Fruit fly (Drosophila melanogaster) whole organism: ENCODE results near the gene slp1.

ENCODE experiments used
- CG8478 ChIP-seq: fragments of >200 bp; optimal IDR thresholded peaks from 2 replicates; lab custom pipeline; 2018; ENCODE audit warnings: inconsistent platforms
- Dll ChIP-seq: fragments of >200 bp; optimal IDR thresholded peaks from 2 replicates; lab custom pipeline; 2017
- EcR ChIP-seq, 2 experiments: fragments of >200 bp; optimal IDR thresholded peaks; 2 replicates each; lab custom pipeline; 2017; ENCODE audit warnings: missing biosample characterization in 2 of 2, missing genetic modification characterization in 2 of 2, missing genetic modification reagents in 2 of 2
- pan ChIP-seq: fragments of >200 bp; optimal IDR thresholded peaks from 2 replicates; lab custom pipeline; 2017
- psq ChIP-seq: fragments of >200 bp; optimal IDR thresholded peaks from 2 replicates; lab custom pipeline; 2017
- usp ChIP-seq: fragments of >200 bp; optimal IDR thresholded peaks from 2 replicates; lab custom pipeline; 2017; ENCODE audit warnings: missing biosample characterization, missing genetic modification characterization, mixed read lengths

DNA sequence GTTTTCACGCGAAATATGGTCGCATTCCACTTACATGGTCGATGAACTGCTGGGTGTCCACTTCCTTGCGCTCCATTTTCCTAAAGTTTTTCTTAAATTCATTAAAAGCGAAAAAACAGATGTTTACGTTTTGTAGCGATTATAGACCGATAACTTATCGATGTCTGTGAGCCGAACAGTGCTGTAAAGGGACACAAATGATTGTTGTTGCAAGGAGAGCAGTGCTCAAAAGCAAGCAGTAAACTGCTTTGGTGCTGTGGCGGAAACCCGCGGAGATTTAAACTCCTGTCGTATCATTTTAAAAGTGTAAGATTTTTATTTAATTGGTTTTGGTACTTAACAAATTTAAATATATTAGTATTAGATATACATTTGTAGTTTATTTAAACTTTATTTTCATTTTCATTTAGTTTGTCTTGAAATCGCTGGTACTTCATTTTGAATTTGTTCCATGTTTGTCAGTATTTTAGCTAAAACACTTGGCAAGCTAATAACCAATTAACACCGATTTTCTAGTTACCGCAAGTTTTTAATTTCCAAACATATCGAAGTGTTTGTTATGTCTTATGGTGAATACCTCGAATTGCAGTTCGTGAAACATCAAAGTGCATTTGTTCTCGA is 12.1 kb upstream of the slp1 start, which contains the start of gene CG3407:
- TF ChIP-seq CG8478 (lab: Kevin White, UChicago), result no peak
- no peak for TF ChIP-seq psq (lab: Kevin White, UChicago)
- no peak for TF ChIP-seq usp (GFP tag; lab: Kevin White, UChicago)
- no peak for TF ChIP-seq pan (lab: Kevin White, UChicago)
- no peak for TF ChIP-seq EcR (GFP tag; optimal IDR thresholded peaks at IDR 0.05; lab: Kevin White, UChicago)
- TF ChIP-seq Dll (lab: Kevin White, UChicago), result no peak
